Worm (Caenorhabditis elegans) whole organism, L2 larva: Measurements from ENCODE around the gene C18G1.1.

Experiments
- aly-2 ChIP-seq: fragments of 150-350 bp; optimal IDR thresholded peaks from 2 replicates; lab custom pipeline; 2014; ENCODE audit warnings: missing biosample characterization, missing genetic modification characterization
- ceh-16 ChIP-seq: fragments of 150-350 bp; optimal IDR thresholded peaks from 2 replicates; lab custom pipeline; 2014; ENCODE audit warnings: missing biosample characterization, missing genetic modification characterization
- ceh-82 ChIP-seq: fragments of 150-350 bp; optimal IDR thresholded peaks from 2 replicates; lab custom pipeline; 2014; ENCODE audit warnings: missing biosample characterization, missing genetic modification characterization
- fos-1 ChIP-seq: fragments of 150-350 bp; optimal IDR thresholded peaks from 2 replicates; lab custom pipeline; 2014; ENCODE audit warnings: missing biosample characterization, missing genetic modification characterization
- snpc-4 ChIP-seq: fragments of 150-350 bp; optimal IDR thresholded peaks from 2 replicates; lab custom pipeline; 2014; ENCODE audit warnings: missing biosample characterization, missing genetic modification characterization
- ztf-1 ChIP-seq: fragments of 200-800 bp; sonication (Bioruptor generic); conservative IDR thresholded peaks from 2 replicates; pipeline ENCODE4 v1.3.6; 2022; ENCODE audit warnings: missing genetic modification characterization, missing compliant biosample characterization
- ztf-11 ChIP-seq: sonication (generic microtip); optimal IDR thresholded peaks from 2 replicates; lab custom pipeline; 2017; ENCODE audit warnings: missing biosample characterization, missing genetic modification characterization
- ztf-4 ChIP-seq: fragments of 150-350 bp; optimal IDR thresholded peaks from 2 replicates; lab custom pipeline; 2014; ENCODE audit warnings: missing biosample characterization, missing genetic modification characterization

- TF ChIP-seq snpc-4 (tag; lab: Kevin White, UChicago) = no peak
- no peak for TF ChIP-seq ztf-1 (GFP tag; lab: Robert Waterston, UW)
- TF ChIP-seq ceh-82 (tag; lab: Kevin White, UChicago) = no peak
- no peak for TF ChIP-seq fos-1
- TF ChIP-seq ceh-16 (tag; lab: Kevin White, UChicago) = no peak
- TF ChIP-seq ztf-4 (tag; lab: Kevin White, UChicago) = no peak
- no peak for TF ChIP-seq aly-2 (tag; lab: Kevin White, UChicago)
- no peak for TF ChIP-seq ztf-11 (tag; lab: Kevin White, UChicago)
These were observed 40.8 kb downstream of the C18G1.1 start, which contains the start of gene ccep-97 for ce11 chrV:4818563-4818962.
